Worm (Caenorhabditis elegans) whole organism, young adult: ENCODE results near the gene pho-9.

Experiments used
- B0261.1 ChIP-seq: sonication (generic microtip); optimal IDR thresholded peaks from 2 replicates; lab custom pipeline; 2016; ENCODE audit warnings: mild to moderate bottlenecking, missing genetic modification characterization, moderate library complexity, missing compliant biosample characterization
- C06A6.2 ChIP-seq: fragments of 200-800 bp; sonication (Bioruptor generic); conservative IDR thresholded peaks from 2 replicates; pipeline ENCODE4 v1.3.6; 2022; ENCODE audit warnings: missing genetic modification characterization, missing compliant biosample characterization
- F10E7.11 ChIP-seq: sonication (generic microtip); optimal IDR thresholded peaks from 2 replicates; lab custom pipeline; 2017; ENCODE audit warnings: mild to moderate bottlenecking, missing genetic modification characterization, moderate library complexity, missing compliant biosample characterization
- F23B12.7 ChIP-seq: sonication (generic microtip); optimal IDR thresholded peaks from 2 replicates; lab custom pipeline; 2017; ENCODE audit warnings: missing genetic modification characterization, mild to moderate bottlenecking, missing compliant biosample characterization, antibody characterized with exemption, moderate library complexity; ENCODE audit not compliant: insufficient read depth
- F33H1.4 ChIP-seq: fragments of 200-800 bp; sonication (Bioruptor generic); IDR thresholded peaks from 2 replicates; pipeline ENCODE4 v1.3.6; 2022; ENCODE audit warnings: missing genetic modification reagents, missing genetic modification characterization, missing compliant biosample characterization
- F39B2.1 ChIP-seq: fragments of 200-800 bp; sonication (Bioruptor generic); IDR thresholded peaks from 2 replicates; pipeline ENCODE4 v1.3.6; 2022; ENCODE audit warnings: missing genetic modification reagents, missing genetic modification characterization, missing compliant biosample characterization
- F55B11.4 ChIP-seq: sonication (generic microtip); optimal IDR thresholded peaks from 2 replicates; lab custom pipeline; 2016; ENCODE audit warnings: missing compliant biosample characterization, missing genetic modification characterization, borderline replicate concordance; ENCODE audit not compliant: insufficient read depth
- Y53G8AR.9 ChIP-seq: fragments of 200-800 bp; sonication (Bioruptor generic); conservative IDR thresholded peaks from 2 replicates; pipeline ENCODE4 v1.3.6; 2022; ENCODE audit warnings: missing genetic modification reagents, missing genetic modification characterization, missing compliant biosample characterization
- Y56A3A.18 ChIP-seq: fragments of 200-800 bp; sonication (Bioruptor generic); IDR thresholded peaks from 2 replicates; pipeline ENCODE4 v1.3.6; 2022; ENCODE audit warnings: missing genetic modification reagents, missing genetic modification characterization, missing compliant biosample characterization
- aptf-2 ChIP-seq: fragments of 200-800 bp; sonication (Bioruptor generic); conservative IDR thresholded peaks from 2 replicates; pipeline ENCODE4 v1.3.6; 2022; ENCODE audit warnings: missing genetic modification reagents, missing genetic modification characterization, missing compliant biosample characterization
- aptf-3 ChIP-seq: fragments of 200-800 bp; sonication (Bioruptor generic); IDR thresholded peaks from 2 replicates; pipeline ENCODE4 v1.3.6; 2022; ENCODE audit warnings: missing genetic modification characterization, missing compliant biosample characterization
- atf-7 ChIP-seq: sonication (generic microtip); optimal IDR thresholded peaks from 2 replicates; lab custom pipeline; 2017; ENCODE audit warnings: mild to moderate bottlenecking, missing genetic modification characterization, missing compliant biosample characterization
- athp-1 ChIP-seq: sonication (generic microtip); optimal IDR thresholded peaks from 2 replicates; lab custom pipeline; 2017; ENCODE audit warnings: mild to moderate bottlenecking, missing genetic modification characterization, missing compliant biosample characterization
- attf-6 ChIP-seq: fragments of 200-800 bp; sonication (Bioruptor generic); IDR thresholded peaks from 2 replicates; pipeline ENCODE4 v1.3.6; 2022; ENCODE audit warnings: missing genetic modification reagents, missing genetic modification characterization, missing compliant biosample characterization
- ceh-27 ChIP-seq: fragments of 200-800 bp; sonication (Bioruptor generic); optimal IDR thresholded peaks from 2 replicates; lab custom pipeline; 2018; ENCODE audit warnings: mild to moderate bottlenecking, missing genetic modification characterization, moderate library complexity, missing compliant biosample characterization
- ceh-58 ChIP-seq: fragments of 200-800 bp; sonication (Bioruptor generic); IDR thresholded peaks from 2 replicates; pipeline ENCODE4 v1.3.6; 2022; ENCODE audit warnings: missing genetic modification characterization, missing compliant biosample characterization
- die-1 ChIP-seq: sonication (generic microtip); optimal IDR thresholded peaks from 2 replicates; lab custom pipeline; 2016; ENCODE audit warnings: missing genotype, mild to moderate bottlenecking, missing genetic modification characterization, missing compliant biosample characterization
- ekl-4 ChIP-seq: fragments of 200-800 bp; sonication (Bioruptor generic); IDR thresholded peaks from 2 replicates; pipeline ENCODE4 v1.3.6; 2022; ENCODE audit warnings: missing genetic modification reagents, missing genetic modification characterization, missing compliant biosample characterization
- him-1 ChIP-seq: sonication (generic microtip); optimal IDR thresholded peaks from 2 replicates; lab custom pipeline; 2016; ENCODE audit warnings: missing genotype, missing genetic modification reagents, missing genetic modification characterization, missing compliant biosample characterization
- hlh-26 ChIP-seq: fragments of 200-800 bp; sonication (Bioruptor generic); conservative IDR thresholded peaks from 2 replicates; pipeline ENCODE4 v1.3.6; 2022; ENCODE audit warnings: missing genetic modification reagents, missing genetic modification characterization, missing compliant biosample characterization
- hrde-1 ChIP-seq: sonication (generic microtip); optimal IDR thresholded peaks from 2 replicates; lab custom pipeline; 2016; ENCODE audit warnings: missing genetic modification characterization, mild to moderate bottlenecking, missing compliant biosample characterization, moderate library complexity, missing genotype, missing genetic modification reagents, borderline replicate concordance
- hsf-1 ChIP-seq: fragments of 200-800 bp; sonication (Bioruptor generic); IDR thresholded peaks from 2 replicates; pipeline ENCODE4 v1.3.6; 2022; ENCODE audit warnings: missing genetic modification reagents, missing genetic modification characterization, missing compliant biosample characterization
- lag-1 ChIP-seq: fragments of 200-800 bp; sonication (Bioruptor generic); IDR thresholded peaks from 2 replicates; pipeline ENCODE4 v1.3.6; 2022; ENCODE audit warnings: missing genetic modification reagents, missing genetic modification characterization, missing compliant biosample characterization
- lin-54 ChIP-seq: fragments of 200-800 bp; sonication (Bioruptor generic); optimal IDR thresholded peaks from 2 replicates; lab custom pipeline; 2018; ENCODE audit warnings: mild to moderate bottlenecking, missing genetic modification characterization, missing compliant biosample characterization
- lir-1 ChIP-seq: fragments of 200-800 bp; sonication (Bioruptor generic); conservative IDR thresholded peaks from 2 replicates; pipeline ENCODE4 v1.3.6; 2022; ENCODE audit warnings: missing genetic modification reagents, missing genetic modification characterization, missing compliant biosample characterization
- lsl-1 ChIP-seq: fragments of 200-800 bp; sonication (Bioruptor generic); optimal IDR thresholded peaks from 2 replicates; lab custom pipeline; 2018; ENCODE audit warnings: mild to moderate bottlenecking, missing genetic modification characterization, moderate library complexity, missing compliant biosample characterization
- madf-6 ChIP-seq: fragments of 200-800 bp; sonication (Bioruptor generic); IDR thresholded peaks from 2 replicates; pipeline ENCODE4 v1.3.6; 2022; ENCODE audit warnings: missing genetic modification reagents, missing genetic modification characterization, missing compliant biosample characterization
- madf-8 ChIP-seq: fragments of 200-800 bp; sonication (Bioruptor generic); conservative IDR thresholded peaks from 2 replicates; pipeline ENCODE4 v1.3.6; 2022; ENCODE audit warnings: missing genetic modification reagents, missing genetic modification characterization, missing compliant biosample characterization
- mcd-1 ChIP-seq: fragments of 200-800 bp; sonication (Bioruptor generic); IDR thresholded peaks from 2 replicates; pipeline ENCODE4 v1.3.6; 2022; ENCODE audit warnings: missing genetic modification reagents, missing genetic modification characterization, missing compliant biosample characterization
- nfyb-1 ChIP-seq: fragments of 200-800 bp; sonication (Bioruptor generic); IDR thresholded peaks from 2 replicates; pipeline ENCODE4 v1.3.6; 2022; ENCODE audit warnings: missing genetic modification reagents, missing genetic modification characterization, missing compliant biosample characterization
- nhr-179 ChIP-seq: sonication (generic microtip); optimal IDR thresholded peaks from 2 replicates; lab custom pipeline; 2016; ENCODE audit warnings: mild to moderate bottlenecking, missing genetic modification characterization, missing compliant biosample characterization
- pbrm-1 ChIP-seq: fragments of 200-800 bp; sonication (Bioruptor generic); IDR thresholded peaks from 2 replicates; pipeline ENCODE4 v1.3.6; 2022; ENCODE audit warnings: missing genetic modification reagents, missing genetic modification characterization, missing compliant biosample characterization
- rcor-1 ChIP-seq: fragments of 200-800 bp; sonication (Bioruptor generic); IDR thresholded peaks from 2 replicates; pipeline ENCODE4 v1.3.6; 2022; ENCODE audit warnings: missing genetic modification reagents, missing genetic modification characterization, missing compliant biosample characterization
- repo-1 ChIP-seq: sonication (generic microtip); optimal IDR thresholded peaks from 2 replicates; lab custom pipeline; 2017; ENCODE audit warnings: mild to moderate bottlenecking, missing genetic modification characterization, missing compliant biosample characterization
- snpc-3.4 ChIP-seq: sonication (generic microtip); optimal IDR thresholded peaks from 2 replicates; lab custom pipeline; 2017; ENCODE audit warnings: missing genetic modification characterization, mild to moderate bottlenecking, missing compliant biosample characterization, antibody characterized with exemption, moderate library complexity, missing genotype, missing genetic modification reagents
- tbp1 ChIP-seq: fragments of 200-800 bp; sonication (Bioruptor generic); optimal IDR thresholded peaks from 2 replicates; lab custom pipeline; 2018; ENCODE audit warnings: mild to moderate bottlenecking, missing genetic modification characterization, missing compliant biosample characterization
- tlf-1 ChIP-seq: fragments of 200-800 bp; sonication (Bioruptor generic); optimal IDR thresholded peaks from 2 replicates; lab custom pipeline; 2018; ENCODE audit warnings: mild to moderate bottlenecking, missing genetic modification characterization, missing compliant biosample characterization
- unc-130 ChIP-seq: sonication (generic microtip); optimal IDR thresholded peaks from 2 replicates; lab custom pipeline; 2016; ENCODE audit warnings: missing genetic modification reagents, missing genetic modification characterization, missing compliant biosample characterization
- xnd-1 ChIP-seq: sonication (generic microtip); optimal IDR thresholded peaks from 2 replicates; lab custom pipeline; 2016; ENCODE audit warnings: missing genotype, missing genetic modification reagents, missing genetic modification characterization, missing compliant biosample characterization
- zfh-2 ChIP-seq: fragments of 200-800 bp; sonication (Bioruptor generic); conservative IDR thresholded peaks from 2 replicates; pipeline ENCODE4 v1.3.6; 2022; ENCODE audit warnings: missing genetic modification reagents, missing genetic modification characterization, missing compliant biosample characterization
- ztf-6 ChIP-seq: fragments of 200-800 bp; sonication (Bioruptor generic); IDR thresholded peaks from 2 replicates; pipeline ENCODE4 v1.3.6; 2022; ENCODE audit warnings: missing genetic modification reagents, missing genetic modification characterization, missing compliant biosample characterization

Gene pho-9

DNA sequence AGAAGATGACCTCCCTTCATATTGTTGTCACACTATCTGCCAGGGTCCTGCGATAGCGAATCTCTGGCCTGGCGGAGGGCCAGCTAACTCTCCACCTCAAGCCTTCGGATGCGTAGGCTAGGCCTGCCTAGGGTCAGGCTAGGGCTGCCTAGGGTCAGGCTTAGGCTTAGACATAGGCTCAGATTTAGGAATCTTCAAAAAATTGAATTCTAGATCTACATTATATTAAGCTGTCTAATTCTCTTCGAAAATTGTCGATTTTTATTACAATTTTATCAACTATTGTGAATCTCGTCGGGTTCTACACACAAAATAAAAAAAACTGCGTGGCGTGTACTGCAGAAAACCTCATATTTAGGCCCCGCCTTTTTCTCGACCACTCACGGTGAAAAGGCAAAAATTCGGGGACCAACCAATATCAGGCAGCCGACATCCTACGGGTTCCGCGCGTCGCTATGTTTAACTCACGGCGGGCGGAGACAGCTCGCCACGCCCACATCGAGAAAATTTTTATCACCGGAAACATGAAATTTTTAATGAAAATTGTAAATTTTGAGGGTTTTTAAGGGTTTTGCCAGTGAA, 34.9 kb upstream of the pho-9 start (continued):
- TF ChIP-seq F23B12.7 (tag; lab: Kevin White, UChicago): no peak
- no peak for TF ChIP-seq F55B11.4 (tag; lab: Kevin White, UChicago)
- 0 out of 2 replicates have a peak, but pooled peaks have one; percentile 53 for TF ChIP-seq aptf-2 (GFP tag; lab: Robert Waterston, UW)
- TF ChIP-seq F39B2.1 (GFP tag; lab: Robert Waterston, UW): no peak
- TF ChIP-seq hsf-1 (GFP tag; lab: Robert Waterston, UW): no peak
- TF ChIP-seq die-1 (tag; lab: Kevin White, UChicago): no peak
- no peak for TF ChIP-seq athp-1 (tag; lab: Kevin White, UChicago)
- peak; percentile 54 for TF ChIP-seq pbrm-1 (GFP tag; lab: Robert Waterston, UW)
- TF ChIP-seq Y53G8AR.9 (GFP tag; lab: Robert Waterston, UW): no peak
- TF ChIP-seq nhr-179 (tag; lab: Kevin White, UChicago): no peak
- TF ChIP-seq B0261.1 (tag; lab: Kevin White, UChicago): no peak
- TF ChIP-seq snpc-3.4 (tag; lab: Kevin White, UChicago): no peak

ce11 chrIII:2794057-2794456, 33.4 kb upstream of the pho-9 start:
- TF ChIP-seq ceh-27: no peak
- 0 out of 2 replicates have a peak, but pooled peaks have one; percentile 13 for TF ChIP-seq nfyb-1 (GFP tag; lab: Robert Waterston, UW)
- 0 out of 2 replicates have a peak, but pooled peaks have one; percentile 9 for TF ChIP-seq zfh-2 (GFP tag; lab: Robert Waterston, UW)

- TF ChIP-seq zfh-2 (GFP tag; lab: Robert Waterston, UW) (no peak), aptf-3 (GFP tag; lab: Robert Waterston, UW) (no peak), F33H1.4 (GFP tag; lab: Robert Waterston, UW) (peak; percentile 48; the same call in 1 of the 2 replicates), tbp1 (GFP tag; lab: Kevin White, UChicago) (peak; percentile 15), rcor-1 (GFP tag; lab: Robert Waterston, UW) (no peak), atf-7 (tag; lab: Kevin White, UChicago) (no peak), xnd-1 (tag; lab: Kevin White, UChicago) (peak; percentile 29), lin-54 (GFP tag; lab: Kevin White, UChicago) (peak; percentile 24), madf-6 (GFP tag; lab: Robert Waterston, UW) (peak; percentile 51; the same call in 1 of the 2 replicates), lsl-1 (GFP tag; lab: Kevin White, UChicago) (peak; percentile 58), unc-130 (GFP tag; lab: Kevin White, UChicago) (peak; percentile 2), snpc-3.4 (tag; lab: Kevin White, UChicago) (peak; percentile 8), hlh-26 (GFP tag; lab: Robert Waterston, UW) (no peak), hrde-1 (tag; lab: Kevin White, UChicago) (peak; percentile 46), athp-1 (tag; lab: Kevin White, UChicago) (no peak)
- TF ChIP-seq, all 124 proteins: peak for 9
Observed at ce11 chrIII:2787979-2788491, 27.4 kb upstream of the pho-9 start, which contains the start of gene tbcc-1. Gene tbcc-1 (plus strand): TSS chrIII:2788441.

- TF ChIP-seq ztf-6 (GFP tag; lab: Robert Waterston, UW): no peak
- peak; percentile 43; the same call in 1 of the 2 replicates for TF ChIP-seq ekl-4 (GFP tag; lab: Robert Waterston, UW)
- TF ChIP-seq mcd-1 (GFP tag; lab: Robert Waterston, UW): peak; percentile 69
- TF ChIP-seq C06A6.2 (GFP tag; lab: Robert Waterston, UW): no peak
- TF ChIP-seq Y56A3A.18 (GFP tag; lab: Robert Waterston, UW): 0 out of 2 replicates have a peak, but pooled peaks have one; percentile 31
- TF ChIP-seq tlf-1 (GFP tag; lab: Kevin White, UChicago): no peak
- 0 out of 2 replicates have a peak, but pooled peaks have one; percentile 51 for TF ChIP-seq lag-1 (GFP tag; lab: Robert Waterston, UW)
- no peak for TF ChIP-seq madf-8 (GFP tag; lab: Robert Waterston, UW)
- TF ChIP-seq attf-6 (GFP tag; lab: Robert Waterston, UW): 0 out of 2 replicates have a peak, but pooled peaks have one; percentile 54
- TF ChIP-seq B0261.1 (tag; lab: Kevin White, UChicago): no peak
- no peak for TF ChIP-seq him-1
- no peak for TF ChIP-seq nhr-179 (tag; lab: Kevin White, UChicago)
- 0 out of 2 replicates have a peak, but pooled peaks have one; percentile 9 for TF ChIP-seq ceh-58 (GFP tag; lab: Robert Waterston, UW)
- peak; percentile 5 for TF ChIP-seq repo-1 (tag; lab: Kevin White, UChicago)
- no peak for TF ChIP-seq lir-1 (GFP tag; lab: Robert Waterston, UW)
- peak; percentile 3 for TF ChIP-seq tbp1 (GFP tag; lab: Kevin White, UChicago)
- TF ChIP-seq F10E7.11 (tag; lab: Kevin White, UChicago): no peak
Observed at ce11 chrIII:2786740-2787139, 26.1 kb upstream of the pho-9 start, which contains the start of gene nduc-2. Gene nduc-2 (plus strand): TSS chrIII:2786852.
